Worm (Caenorhabditis elegans) whole organism, L4 larva: ENCODE measurements around the gene Y105C5B.19.

ENCODE experiments used
- R02D3.7 ChIP-seq: fragments of 150-350 bp; sonication (generic microtip); optimal IDR thresholded peaks from 3 replicates; lab custom pipeline; 2014; ENCODE audit warnings: missing biosample characterization, missing genetic modification characterization
- jun-1 ChIP-seq: fragments of 150-350 bp; optimal IDR thresholded peaks from 2 replicates; lab custom pipeline; 2014; ENCODE audit warnings: missing biosample characterization, missing genetic modification reagents, missing genetic modification characterization
- pha-4 ChIP-seq, 2 experiments: fragments of 150-350 bp in 1 of 2; fragments of 200-800 bp in 1 of 2; sonication (Bioruptor generic) in 1 of 2; IDR thresholded peaks in 1 of 2; optimal IDR thresholded peaks in 1 of 2; 2 replicates each; pipeline versions ENCODE4 v1.3.6 to Lab custom; 2014 to 2022; ENCODE audit warnings: missing genetic modification characterization in 2 of 2, missing genetic modification reagents in 2 of 2, missing biosample characterization in 1 of 2, missing compliant biosample characterization in 1 of 2

DNA sequence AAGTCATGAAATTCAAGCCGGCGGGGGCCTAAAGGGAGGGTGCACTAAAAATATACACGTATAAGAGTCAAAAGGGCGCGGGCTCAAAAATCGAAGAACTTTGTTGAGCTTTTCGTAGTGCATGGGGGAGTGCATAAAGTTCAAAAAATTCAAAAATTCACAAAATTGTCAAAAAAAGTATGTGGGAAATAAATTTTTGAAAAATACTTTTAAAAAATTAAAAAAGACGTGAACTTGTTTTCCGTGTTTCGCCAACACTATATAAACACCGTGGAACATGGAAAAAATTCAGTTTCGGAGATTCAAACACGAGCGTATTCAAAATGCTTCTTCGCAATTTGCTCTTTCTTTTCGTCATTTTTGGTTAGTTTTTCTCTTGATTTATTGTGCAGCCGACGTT, 21.0 kb downstream of the Y105C5B.19 start, which contains the start of gene Y105C5B.17:
- TF ChIP-seq jun-1 (tag; lab: Kevin White, UChicago) (no peak), R02D3.7 (tag; lab: Kevin White, UChicago) (no peak), pha-4 (GFP tag; IDR thresholded peaks at IDR 0.05; lab: Robert Waterston, UW) (no peak), pha-4 (tag; optimal IDR thresholded peaks at IDR 0.05; lab: Kevin White, UChicago) (no peak)
